Worm (Caenorhabditis elegans): ENCODE measurements around the gene col-150.
A peak's percentile ranks its signal among the peaks of the same experiment; 100 is the strongest.
"Not testable (repeated sequence)": the region's sequence is repeated elsewhere in the genome, so short reads cannot be mapped to it uniquely, and the experiment has no call there.

col-150 gene

ce11 chrV:10294549-10294948 lies at the start of gene col-150:
Gene col-150 (minus strand): TSS chrV:10294649.
- TF ChIP-seq tag-97 (GFP tag; IDR thresholded peaks at IDR 0.05) (no peak), jun-1 (tag; optimal IDR thresholded peaks at IDR 0.05) (no peak), lin-38 (GFP tag; IDR thresholded peaks at IDR 0.05) (no peak), lsy-2 (tag; optimal IDR thresholded peaks at IDR 0.05) (no peak), set-16 (GFP tag; IDR thresholded peaks at IDR 0.05) (no peak), ZK546.5 (tag; optimal IDR thresholded peaks at IDR 0.05) (no peak), zfp-2 (tag; optimal IDR thresholded peaks at IDR 0.05) (no peak), ztf-7 (tag; optimal IDR thresholded peaks at IDR 0.05) (no peak), skn-1 (tag; optimal IDR thresholded peaks at IDR 0.05) (no peak), vab-7 (GFP tag; IDR thresholded peaks at IDR 0.05) (no peak), ZK337.2 (GFP tag; IDR thresholded peaks at IDR 0.05) (no peak), nhr-237 (tag; optimal IDR thresholded peaks at IDR 0.05) (no peak), ceh-82 (tag; optimal IDR thresholded peaks at IDR 0.05) (no peak), ceh-44 (GFP tag; IDR thresholded peaks at IDR 0.05) (no peak), R02D3.7 (tag; optimal IDR thresholded peaks at IDR 0.05) (no peak), tra-1 (GFP tag; IDR thresholded peaks at IDR 0.05) (no peak), ces-1 (GFP tag; optimal IDR thresholded peaks at IDR 0.05) (no peak)

ce11 chrV:10342904-10343303 lies 48.5 kb upstream of the col-150 start, which contains the start of gene K07C5.3:
Gene K07C5.3 (plus strand): TSS chrV:10343032.
- TF ChIP-seq lin-38 (GFP tag; IDR thresholded peaks at IDR 0.05) = peak; percentile 27; the same call in 1 of the 2 replicates
- peak; percentile 12; the same call in 1 of the 2 replicates for TF ChIP-seq vab-7 (GFP tag; IDR thresholded peaks at IDR 0.05)
- TF ChIP-seq nhr-41 (GFP tag; IDR thresholded peaks at IDR 0.05) = no peak

ce11 chrV:10341905-10342328 lies 47.5 kb upstream of the col-150 start, which contains the start of gene K07C5.13:
Gene K07C5.13 (plus strand): TSS chrV:10342055.
- TF ChIP-seq mes-2 (tag; optimal IDR thresholded peaks at IDR 0.05; ENCODE audit: poor library complexity, severe bottlenecking) (peak; percentile 78), hmg-1.1 (GFP tag; IDR thresholded peaks at IDR 0.05) (peak; percentile 90), spr-3 (GFP tag; optimal IDR thresholded peaks at IDR 0.05) (peak; percentile 54), madf-5 (GFP tag; IDR thresholded peaks at IDR 0.05) (peak in 1 of 2 experiments; percentile 83; a peak in 1 of 4 replicates), ceh-20 (GFP tag; IDR thresholded peaks at IDR 0.05) (peak; percentile 95), dpl-1 (GFP tag; optimal IDR thresholded peaks at IDR 0.05) (peak; percentile 47), T26A8.4 (GFP tag; IDR thresholded peaks at IDR 0.05) (peak; percentile 95), nhr-41 (GFP tag; IDR thresholded peaks at IDR 0.05) (peak; percentile 24; the same call in 1 of the 2 replicates), dve-1 (tag; optimal IDR thresholded peaks at IDR 0.05; ENCODE audit: insufficient read depth) (peak; percentile 9), nhr-48 (tag; optimal IDR thresholded peaks at IDR 0.05) (peak; percentile 95), lin-1 (GFP tag; IDR thresholded peaks at IDR 0.05) (peak; percentile 84), dmd-9 (GFP tag; IDR thresholded peaks at IDR 0.05) (peak; percentile 94), mep-1 (tag; optimal IDR thresholded peaks at IDR 0.05) (peak; percentile 32), lin-38 (GFP tag; IDR thresholded peaks at IDR 0.05) (peak; percentile 92), nhr-102 (tag; optimal IDR thresholded peaks at IDR 0.05) (peak; percentile 86), mxl-3 (GFP tag; optimal IDR thresholded peaks at IDR 0.05) (peak; percentile 54), tra-1 (GFP tag; IDR thresholded peaks at IDR 0.05) (peak; percentile 94), Y48G9A.11 (GFP tag; IDR thresholded peaks at IDR 0.05) (peak; percentile 89), T20F7.1 (GFP tag; optimal IDR thresholded peaks at IDR 0.05) (peak; percentile 65), nhr-6 (tag; optimal IDR thresholded peaks at IDR 0.05) (peak; percentile 0), rbr-2 (tag; optimal IDR thresholded peaks at IDR 0.05) (peak; percentile 80), spr-1 (tag; optimal IDR thresholded peaks at IDR 0.05) (peak; percentile 71), vab-7 (GFP tag; IDR thresholded peaks at IDR 0.05) (peak; percentile 78), lsy-2 (tag; optimal IDR thresholded peaks at IDR 0.05) (peak in 1 of 2 experiments; percentile 21), daf-16 (GFP tag; optimal IDR thresholded peaks at IDR 0.05) (peak in 1 of 2 experiments; percentile 51), ctbp-1 (GFP tag; IDR thresholded peaks at IDR 0.05) (peak; percentile 91), Y75B8A.6 (GFP tag; IDR thresholded peaks at IDR 0.05) (peak; percentile 94), aha-1 (tag) (peak; percentile 93), F10B5.3 (tag; optimal IDR thresholded peaks at IDR 0.05) (peak; percentile 55), F37D6.2 (tag; optimal IDR thresholded peaks at IDR 0.05) (peak; percentile 67), Y105C5A.15 (GFP tag; IDR thresholded peaks at IDR 0.05) (0 out of 2 replicates have a peak, but pooled peaks have one; percentile 11), hif-1 (tag; optimal IDR thresholded peaks at IDR 0.05) (peak; percentile 16 to 30), egl-43 (GFP tag; IDR thresholded peaks at IDR 0.05) (peak; percentile 94)
- TF ChIP-seq daf-16 (tag; optimal IDR thresholded peaks at IDR 0.05) = not testable (repeated sequence)

Data from whole organism, L4 larva.